Fruit fly (Drosophila melanogaster) whole organism, embryonic: ENCODE data around the gene CG15522.

Experiments used
- Abd-B ChIP-seq: fragments of 200-800 bp; sonication (Bioruptor generic); optimal IDR thresholded peaks from 2 replicates; lab custom pipeline; 2018; ENCODE audit warnings: missing biosample characterization, mild to moderate bottlenecking, missing genetic modification characterization, moderate library complexity
- CG10209 ChIP-seq: fragments of 200-800 bp; sonication (Bioruptor generic); optimal IDR thresholded peaks from 3 replicates; lab custom pipeline; 2017; ENCODE audit warnings: missing biosample characterization, mild to moderate bottlenecking, missing genetic modification characterization, missing genetic modification reagents
- CG11456 ChIP-seq: fragments of 200-800 bp; sonication (Bioruptor generic); IDR thresholded peaks from 3 replicates; pipeline ENCODE4 v1.3.6; 2022; ENCODE audit warnings: missing biosample characterization, missing genetic modification characterization
- CG13287 ChIP-seq: fragments of 200-800 bp; sonication (Bioruptor generic); IDR thresholded peaks from 2 replicates; pipeline ENCODE4 v1.3.6; 2022; ENCODE audit warnings: missing biosample characterization, missing genetic modification characterization; ENCODE audit not compliant: partially characterized antibody
- CG13296 ChIP-seq: fragments of 200-800 bp; sonication (Bioruptor generic); optimal IDR thresholded peaks from 3 replicates; lab custom pipeline; 2018; ENCODE audit warnings: missing biosample characterization, mild to moderate bottlenecking, missing genetic modification characterization
- CG13894 ChIP-seq: fragments of 200-800 bp; sonication (Bioruptor generic); optimal IDR thresholded peaks from 3 replicates; lab custom pipeline; 2018; ENCODE audit warnings: missing biosample characterization, mild to moderate bottlenecking, missing genetic modification characterization, moderate library complexity
- CG14014 ChIP-seq: fragments of 200-800 bp; sonication (Bioruptor generic); IDR thresholded peaks from 2 replicates; pipeline ENCODE4 v1.3.6; 2022; ENCODE audit warnings: missing biosample characterization, missing genetic modification characterization
- CG14050 ChIP-seq: fragments of 200-800 bp; sonication (Bioruptor generic); IDR thresholded peaks from 3 replicates; pipeline ENCODE4 v1.3.6; 2022; ENCODE audit warnings: missing biosample characterization, missing genetic modification characterization
- CG15073 ChIP-seq: fragments of 200-800 bp; sonication (Bioruptor generic); optimal IDR thresholded peaks from 2 replicates; lab custom pipeline; 2016; ENCODE audit warnings: missing biosample characterization, missing genetic modification characterization
- CG15269 ChIP-seq: fragments of 200-800 bp; sonication (Bioruptor generic); optimal IDR thresholded peaks from 2 replicates; lab custom pipeline; 2018; ENCODE audit warnings: missing biosample characterization, mild to moderate bottlenecking, missing genetic modification characterization, moderate library complexity
- CG2116 ChIP-seq: fragments of 200-800 bp; sonication (Bioruptor generic); optimal IDR thresholded peaks from 3 replicates; lab custom pipeline; 2018; ENCODE audit warnings: missing biosample characterization, mild to moderate bottlenecking, missing genetic modification characterization
- CG2712 ChIP-seq: fragments of 200-800 bp; optimal IDR thresholded peaks from 3 replicates; lab custom pipeline; 2019; ENCODE audit warnings: missing biosample characterization, mild to moderate bottlenecking, missing genetic modification characterization, moderate library complexity
- CG31441 ChIP-seq: fragments of 200-800 bp; sonication (Bioruptor generic); IDR thresholded peaks from 2 replicates; pipeline ENCODE4 v1.3.6; 2022; ENCODE audit warnings: missing biosample characterization, missing genetic modification characterization
- CG34422 ChIP-seq: fragments of 200-800 bp; sonication (Bioruptor generic); IDR thresholded peaks from 3 replicates; pipeline ENCODE4 v1.3.6; 2022; ENCODE audit warnings: missing biosample characterization, missing genetic modification characterization
- CG3847 ChIP-seq: fragments of 200-800 bp; sonication (Bioruptor generic); IDR thresholded peaks from 2 replicates; pipeline ENCODE4 v1.3.6; 2022; ENCODE audit warnings: missing biosample characterization, missing genetic modification characterization
- CG3995 ChIP-seq: fragments of 200-800 bp; sonication (Bioruptor generic); optimal IDR thresholded peaks from 3 replicates; lab custom pipeline; 2016; ENCODE audit warnings: missing biosample characterization, missing genetic modification characterization
- CG4707 ChIP-seq: fragments of 200-800 bp; sonication (Bioruptor generic); optimal IDR thresholded peaks from 2 replicates; lab custom pipeline; 2018; ENCODE audit warnings: missing biosample characterization, mild to moderate bottlenecking, missing genetic modification characterization, moderate library complexity
- CG4820 ChIP-seq: fragments of 200-800 bp; sonication (Bioruptor generic); optimal IDR thresholded peaks from 3 replicates; lab custom pipeline; 2016; ENCODE audit warnings: missing biosample characterization, missing genetic modification characterization
- CG6272 ChIP-seq: fragments of 200-800 bp; sonication (Bioruptor generic); IDR thresholded peaks from 2 replicates; pipeline ENCODE4 v1.3.6; 2022; ENCODE audit warnings: missing biosample characterization, missing genetic modification characterization
- CG6654 ChIP-seq: fragments of 200-800 bp; sonication (Bioruptor generic); optimal IDR thresholded peaks from 2 replicates; lab custom pipeline; 2017; ENCODE audit warnings: missing biosample characterization, mild to moderate bottlenecking, missing genetic modification characterization
- CG6791 ChIP-seq: fragments of 200-800 bp; sonication (Bioruptor generic); IDR thresholded peaks from 3 replicates; pipeline ENCODE4 v1.3.6; 2022; ENCODE audit warnings: missing biosample characterization, missing genetic modification characterization; ENCODE audit not compliant: partially characterized antibody
- CG6813 ChIP-seq: fragments of 200-800 bp; sonication (Bioruptor generic); optimal IDR thresholded peaks from 2 replicates; lab custom pipeline; 2017; ENCODE audit warnings: missing biosample characterization, missing genetic modification characterization, mild to moderate bottlenecking, moderate library complexity, missing genetic modification reagents
- CG7556 ChIP-seq: fragments of 200-800 bp; sonication (Bioruptor generic); optimal IDR thresholded peaks from 2 replicates; lab custom pipeline; 2017; ENCODE audit warnings: missing biosample characterization, mild to moderate bottlenecking, missing genetic modification characterization
- CG8478 ChIP-seq: fragments of >200 bp; optimal IDR thresholded peaks from 2 replicates; lab custom pipeline; 2018
- CG9817 ChIP-seq: fragments of 200-800 bp; sonication (Bioruptor generic); optimal IDR thresholded peaks from 2 replicates; lab custom pipeline; 2018; ENCODE audit warnings: missing biosample characterization, mild to moderate bottlenecking, missing genetic modification characterization, moderate library complexity
- Doc3 ChIP-seq: fragments of 200-800 bp; sonication (Bioruptor generic); IDR thresholded peaks from 3 replicates; pipeline ENCODE4 v1.3.6; 2022; ENCODE audit warnings: missing biosample characterization, missing genetic modification characterization; ENCODE audit not compliant: partially characterized antibody
- Dp ChIP-seq: fragments of 200-800 bp; sonication (Bioruptor generic); optimal IDR thresholded peaks from 2 replicates; lab custom pipeline; 2018; ENCODE audit warnings: missing biosample characterization, mild to moderate bottlenecking, missing genetic modification characterization, moderate library complexity
- E2f1 ChIP-seq: fragments of 200-800 bp; sonication (Bioruptor generic); IDR thresholded peaks from 2 replicates; pipeline ENCODE4 v1.3.6; 2022; ENCODE audit warnings: missing biosample characterization, missing genetic modification characterization
- Fer1 ChIP-seq: fragments of 200-800 bp; sonication (Bioruptor generic); optimal IDR thresholded peaks from 2 replicates; lab custom pipeline; 2017; ENCODE audit warnings: missing biosample characterization, mild to moderate bottlenecking, missing genetic modification characterization
- HLHmδ ChIP-seq: fragments of 200-800 bp; sonication (Bioruptor generic); optimal IDR thresholded peaks from 2 replicates; lab custom pipeline; 2018; ENCODE audit warnings: missing biosample characterization, mild to moderate bottlenecking, missing genetic modification characterization, moderate library complexity
- NK7.1 ChIP-seq: fragments of 200-800 bp; sonication (Bioruptor generic); optimal IDR thresholded peaks from 3 replicates; lab custom pipeline; 2016; ENCODE audit warnings: missing biosample characterization, missing genetic modification characterization
- Rfx ChIP-seq: fragments of 200-800 bp; sonication (Bioruptor generic); IDR thresholded peaks from 2 replicates; pipeline ENCODE4 v1.3.6; 2022; ENCODE audit warnings: missing biosample characterization, missing genetic modification characterization
- Sox102F ChIP-seq: fragments of 200-800 bp; sonication (Bioruptor generic); optimal IDR thresholded peaks from 2 replicates; lab custom pipeline; 2018; ENCODE audit warnings: missing biosample characterization, mild to moderate bottlenecking, missing genetic modification characterization, moderate library complexity
- Xbp1 ChIP-seq: fragments of 200-800 bp; sonication (Bioruptor generic); optimal IDR thresholded peaks from 3 replicates; lab custom pipeline; 2016; ENCODE audit warnings: missing biosample characterization, mild to moderate bottlenecking, missing genetic modification characterization
- cad ChIP-seq: fragments of >200 bp; optimal IDR thresholded peaks from 2 replicates; lab custom pipeline; 2017; ENCODE audit warnings: missing biosample characterization, missing genetic modification characterization
- chinmo ChIP-seq: fragments of 200-800 bp; sonication (Bioruptor generic); IDR thresholded peaks from 4 replicates; pipeline ENCODE4 v1.3.6; 2022; ENCODE audit warnings: missing biosample characterization, missing genetic modification characterization; ENCODE audit not compliant: partially characterized antibody
- dan ChIP-seq: fragments of 200-800 bp; sonication (Bioruptor generic); IDR thresholded peaks from 2 replicates; pipeline ENCODE4 v1.3.6; 2022; ENCODE audit warnings: missing biosample characterization, missing genetic modification characterization
- dati ChIP-seq: fragments of 200-800 bp; sonication (Bioruptor generic); IDR thresholded peaks from 2 replicates; pipeline ENCODE4 v1.3.6; 2022; ENCODE audit warnings: missing biosample characterization, missing genetic modification characterization
- hb ChIP-seq: fragments of 200-800 bp; sonication (Bioruptor generic); IDR thresholded peaks from 3 replicates; pipeline ENCODE4 v1.3.6; 2022; ENCODE audit warnings: missing biosample characterization, missing genetic modification characterization; ENCODE audit not compliant: partially characterized antibody
- nerfin-1 ChIP-seq: fragments of 200-800 bp; sonication (Bioruptor generic); optimal IDR thresholded peaks from 3 replicates; lab custom pipeline; 2019; ENCODE audit warnings: missing biosample characterization, mild to moderate bottlenecking, missing genetic modification characterization, moderate library complexity
- nmo ChIP-seq: fragments of 200-800 bp; sonication (Bioruptor generic); optimal IDR thresholded peaks from 2 replicates; lab custom pipeline; 2018; ENCODE audit warnings: missing biosample characterization, mild to moderate bottlenecking, missing genetic modification characterization, moderate library complexity
- p53 ChIP-seq: fragments of 200-800 bp; sonication (Bioruptor generic); optimal IDR thresholded peaks from 2 replicates; lab custom pipeline; 2016; ENCODE audit warnings: missing biosample characterization, missing genetic modification characterization
- pnt ChIP-seq: fragments of 200-800 bp; sonication (Bioruptor generic); optimal IDR thresholded peaks from 3 replicates; lab custom pipeline; 2016; ENCODE audit warnings: missing biosample characterization, missing genetic modification characterization
- pum ChIP-seq: fragments of 200-800 bp; sonication (Bioruptor generic); optimal IDR thresholded peaks from 2 replicates; lab custom pipeline; 2016; ENCODE audit warnings: missing biosample characterization, missing genetic modification characterization
- scrt ChIP-seq: fragments of 200-800 bp; sonication (Bioruptor generic); optimal IDR thresholded peaks from 2 replicates; lab custom pipeline; 2018; ENCODE audit warnings: missing biosample characterization, mild to moderate bottlenecking, missing genetic modification characterization, moderate library complexity
- sim ChIP-seq: fragments of 200-800 bp; sonication (Bioruptor generic); IDR thresholded peaks from 2 replicates; pipeline ENCODE4 v1.3.6; 2022; ENCODE audit warnings: missing biosample characterization, missing genetic modification characterization
- tgo ChIP-seq: fragments of 200-800 bp; sonication (Bioruptor generic); IDR thresholded peaks from 3 replicates; pipeline ENCODE4 v1.3.6; 2022; ENCODE audit warnings: missing biosample characterization, missing genetic modification characterization
- tup ChIP-seq: fragments of 200-800 bp; sonication (Bioruptor generic); optimal IDR thresholded peaks from 2 replicates; lab custom pipeline; 2016; ENCODE audit warnings: missing biosample characterization, mild to moderate bottlenecking, missing genetic modification characterization, moderate library complexity
- twi ChIP-seq: fragments of 200-800 bp; optimal IDR thresholded peaks from 2 replicates; lab custom pipeline; 2019; ENCODE audit warnings: missing biosample characterization, mild to moderate bottlenecking, missing genetic modification characterization, moderate library complexity
- vnd ChIP-seq: fragments of 200-800 bp; sonication (Bioruptor generic); IDR thresholded peaks from 3 replicates; pipeline ENCODE4 v1.3.6; 2022; ENCODE audit warnings: missing biosample characterization, missing genetic modification characterization; ENCODE audit not compliant: partially characterized antibody
- zen2 ChIP-seq: fragments of 200-800 bp; sonication (Bioruptor generic); IDR thresholded peaks from 3 replicates; pipeline ENCODE4 v1.3.6; 2022; ENCODE audit warnings: missing biosample characterization, missing genetic modification characterization; ENCODE audit not compliant: partially characterized antibody

Gene CG15522

dm6 chr3R:29935756-29936155 is 8.7 kb downstream of the CG15522 start, which contains the start of the genes eIF2Balpha and Vps13B (continued):
- TF ChIP-seq CG4707: no peak
- TF ChIP-seq CG8478 (lab: Kevin White, UChicago): no peak
- peak; percentile 78 for TF ChIP-seq hb (GFP tag; lab: Robert Waterston, UW)
- no peak for TF ChIP-seq CG6654 (GFP tag; lab: Kevin White, UChicago)
- TF ChIP-seq CG3995: no peak
- peak; percentile 54 for TF ChIP-seq Sox102F (GFP tag; lab: Kevin White, UChicago)
- no peak for TF ChIP-seq scrt (GFP tag; lab: Kevin White, UChicago)
- TF ChIP-seq CG3847 (GFP tag; lab: Robert Waterston, UW): 0 out of 2 replicates have a peak, but pooled peaks have one; percentile 23
- TF ChIP-seq CG9817 (tag; lab: Kevin White, UChicago): no peak
- TF ChIP-seq sim (GFP tag; lab: Robert Waterston, UW): no peak
- TF ChIP-seq chinmo (GFP tag; lab: Robert Waterston, UW): peak; percentile 87; the same call in 2 of the 4 replicates
- no peak for TF ChIP-seq Rfx (GFP tag; lab: Robert Waterston, UW)
- TF ChIP-seq CG14014 (GFP tag; lab: Robert Waterston, UW): no peak
- no peak for TF ChIP-seq Fer1
- TF ChIP-seq E2f1 (GFP tag; lab: Robert Waterston, UW): no peak
- peak; percentile 86 for TF ChIP-seq CG13287 (GFP tag; lab: Robert Waterston, UW)
- no peak for TF ChIP-seq pum (GFP tag; lab: Kevin White, UChicago)
- no peak for TF ChIP-seq pnt (GFP tag; lab: Kevin White, UChicago)
- no peak for TF ChIP-seq Xbp1
- no peak for TF ChIP-seq twi
- TF ChIP-seq CG11456 (GFP tag; lab: Robert Waterston, UW): no peak
- no peak for TF ChIP-seq CG15269 (tag; lab: Kevin White, UChicago)
- no peak for TF ChIP-seq CG13296 (GFP tag; lab: Kevin White, UChicago)
- TF ChIP-seq CG14050 (GFP tag; lab: Robert Waterston, UW): no peak
- no peak for TF ChIP-seq dan (GFP tag; lab: Robert Waterston, UW)
- TF ChIP-seq dati (GFP tag; lab: Robert Waterston, UW): no peak
- peak; percentile 53; the same call in 1 of the 3 replicates for TF ChIP-seq vnd (GFP tag; lab: Robert Waterston, UW)
- TF ChIP-seq CG2116 (GFP tag; lab: Kevin White, UChicago): peak; percentile 29
- TF ChIP-seq Doc3: peak; percentile 85
- no peak for TF ChIP-seq nmo (GFP tag; lab: Kevin White, UChicago)
- no peak for TF ChIP-seq cad (GFP tag; lab: Kevin White, UChicago)
- no peak for TF ChIP-seq tup (GFP tag; lab: Kevin White, UChicago)
- TF ChIP-seq CG15073 (GFP tag; lab: Kevin White, UChicago): no peak
- TF ChIP-seq tgo: no peak
- TF ChIP-seq CG2712: no peak
- no peak for TF ChIP-seq CG7556 (GFP tag; lab: Kevin White, UChicago)
- no peak for TF ChIP-seq NK7.1 (GFP tag; lab: Kevin White, UChicago)
- TF ChIP-seq HLHmδ (GFP tag; lab: Kevin White, UChicago): no peak
- TF ChIP-seq CG31441: no peak
- TF ChIP-seq p53 (GFP tag; lab: Kevin White, UChicago): no peak
- TF ChIP-seq CG10209 (GFP tag; lab: Kevin White, UChicago): no peak
- TF ChIP-seq CG6813 (GFP tag; lab: Kevin White, UChicago): no peak
- TF ChIP-seq nerfin-1 (tag; lab: Kevin White, UChicago): no peak
- peak; percentile 99 for TF ChIP-seq CG6791 (GFP tag; lab: Robert Waterston, UW)
- TF ChIP-seq zen2 (GFP tag; lab: Robert Waterston, UW): peak; percentile 100
- peak; percentile 9 for TF ChIP-seq Dp (GFP tag; lab: Kevin White, UChicago)
- TF ChIP-seq CG4820 (GFP tag; lab: Kevin White, UChicago): no peak
- no peak for TF ChIP-seq CG13894 (tag; lab: Kevin White, UChicago)
- TF ChIP-seq CG34422: peak; percentile 61; the same call in 1 of the 3 replicates
- no peak for TF ChIP-seq CG6272 (GFP tag; lab: Robert Waterston, UW)
- TF ChIP-seq Abd-B: no peak
